Worm (Caenorhabditis elegans): ENCODE measurements around the gene sre-48.
A peak's percentile ranks its signal among the peaks of the same experiment; 100 is the strongest.
"Not testable (repeated sequence)": the region's sequence is repeated elsewhere in the genome, so short reads cannot be mapped to it uniquely, and the experiment has no call there.

The sre-48 gene

DNA sequence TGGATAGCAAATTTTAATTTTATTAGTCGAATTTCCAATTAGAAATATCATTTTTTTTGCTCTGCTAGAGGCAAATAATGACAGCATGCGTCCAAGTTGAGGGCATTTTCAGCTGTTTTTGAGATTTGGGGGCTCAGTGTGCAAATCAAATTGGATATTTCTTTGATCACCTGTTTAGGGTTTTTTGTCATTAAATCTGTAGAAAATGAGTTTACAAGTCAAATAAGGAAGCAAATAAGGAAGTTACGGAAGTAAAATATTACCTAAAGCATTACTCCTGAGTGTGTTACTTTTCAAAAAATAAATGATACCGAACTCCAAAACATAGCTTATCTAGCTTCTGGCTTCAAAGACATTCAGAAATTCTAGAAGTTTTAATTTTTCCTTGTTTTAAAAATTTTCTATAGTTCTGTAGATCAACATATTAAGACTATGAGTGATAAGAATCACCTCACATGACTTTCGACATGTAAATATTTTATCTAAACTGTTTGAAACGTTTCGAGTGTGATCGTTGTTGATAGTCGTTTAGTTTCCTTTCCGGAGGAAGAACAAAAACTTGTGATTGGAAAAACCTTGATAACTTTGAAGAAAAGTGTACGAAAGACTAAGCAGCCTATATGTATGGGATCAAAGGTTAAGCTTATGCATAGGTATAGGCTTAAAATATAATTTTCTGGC lies at the start of gene sre-48:
Gene sre-48, minus strand, starts transcription at position 51 of the 681 bp plus-strand sequence.
- no peak for TF ChIP-seq ces-1 (GFP tag; optimal IDR thresholded peaks at IDR 0.05)
- no peak for TF ChIP-seq ham-2 (GFP tag; optimal IDR thresholded peaks at IDR 0.05)
- TF ChIP-seq elt-1 (tag; optimal IDR thresholded peaks at IDR 0.05; ENCODE audit: borderline replicate concordance, insufficient read depth), result no peak
- TF ChIP-seq cnd-1 (tag; optimal IDR thresholded peaks at IDR 0.05), result no peak
- TF ChIP-seq ceh-43 (GFP tag; optimal IDR thresholded peaks at IDR 0.05), result no peak
- no peak for TF ChIP-seq ceh-83 (GFP tag; optimal IDR thresholded peaks at IDR 0.05)
- TF ChIP-seq flh-1 (GFP tag; optimal IDR thresholded peaks at IDR 0.05), result no peak
- no peak for TF ChIP-seq ztf-11 (tag; optimal IDR thresholded peaks at IDR 0.05)
- no peak for TF ChIP-seq lin-13 (tag; optimal IDR thresholded peaks at IDR 0.05)
- no peak for TF ChIP-seq lin-32 (GFP tag; optimal IDR thresholded peaks at IDR 0.05)
- no peak for TF ChIP-seq nhr-237 (tag; optimal IDR thresholded peaks at IDR 0.05)
- no peak for TF ChIP-seq mls-2 (tag; optimal IDR thresholded peaks at IDR 0.05)

DNA sequence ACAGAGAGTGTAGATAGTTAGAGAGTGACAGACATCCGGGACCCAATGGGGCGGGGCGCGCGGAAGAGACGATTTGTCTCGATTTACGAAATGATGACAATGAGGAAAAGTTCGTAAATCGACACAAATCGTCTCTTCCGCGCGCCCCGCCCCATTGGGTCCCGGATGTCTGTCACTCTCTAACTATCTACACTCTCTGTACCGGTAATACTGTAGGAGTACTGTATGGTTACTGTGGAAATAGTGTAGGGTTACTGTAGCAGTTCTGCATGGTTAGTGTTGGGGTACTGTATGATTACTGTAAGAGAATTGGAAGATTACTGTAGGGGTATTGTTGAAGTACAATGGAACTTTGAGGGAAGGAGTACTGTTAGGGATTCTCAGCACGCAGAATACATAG lies 41.5 kb upstream of the sre-48 start, which contains the start of gene F01D5.10:
Gene F01D5.10, minus strand, starts transcription at position 101 of the 400 bp plus-strand sequence.
- not testable (repeated sequence) for TF ChIP-seq ceh-39 (tag; optimal IDR thresholded peaks at IDR 0.05); lin-32 (GFP tag; optimal IDR thresholded peaks at IDR 0.05); hlh-1 (tag; optimal IDR thresholded peaks at IDR 0.05)

DNA sequence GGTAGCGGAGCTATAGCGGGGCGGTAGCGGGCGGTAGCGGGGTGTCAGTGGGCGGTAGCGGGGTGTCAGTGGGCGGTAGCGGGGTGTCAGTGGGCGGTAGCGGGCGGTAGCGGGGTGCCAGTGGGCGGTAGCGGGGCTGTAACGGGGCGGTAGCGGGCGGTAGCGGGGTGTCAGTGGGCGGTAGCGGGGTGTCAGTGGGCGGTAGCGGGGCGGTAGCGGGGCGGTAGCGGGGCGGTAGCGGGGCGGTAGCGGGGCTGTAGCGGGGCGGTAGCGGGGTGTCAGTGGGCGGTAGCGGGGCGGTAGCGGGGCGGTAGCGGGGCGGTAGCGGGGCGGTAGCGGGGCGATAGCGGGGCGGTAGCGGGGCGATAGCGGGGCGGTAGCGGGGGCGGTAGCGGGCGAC lies 39.9 kb upstream of the sre-48 start:
- TF ChIP-seq sptf-1 (tag; optimal IDR thresholded peaks at IDR 0.05), result peak; percentile 60
- peak; percentile 42 for TF ChIP-seq mls-2 (tag; optimal IDR thresholded peaks at IDR 0.05)
- TF ChIP-seq M03D4.4 (tag; optimal IDR thresholded peaks at IDR 0.05), result peak; percentile 16
- peak; percentile 10 for TF ChIP-seq drap-1 (GFP tag; optimal IDR thresholded peaks at IDR 0.05)

DNA sequence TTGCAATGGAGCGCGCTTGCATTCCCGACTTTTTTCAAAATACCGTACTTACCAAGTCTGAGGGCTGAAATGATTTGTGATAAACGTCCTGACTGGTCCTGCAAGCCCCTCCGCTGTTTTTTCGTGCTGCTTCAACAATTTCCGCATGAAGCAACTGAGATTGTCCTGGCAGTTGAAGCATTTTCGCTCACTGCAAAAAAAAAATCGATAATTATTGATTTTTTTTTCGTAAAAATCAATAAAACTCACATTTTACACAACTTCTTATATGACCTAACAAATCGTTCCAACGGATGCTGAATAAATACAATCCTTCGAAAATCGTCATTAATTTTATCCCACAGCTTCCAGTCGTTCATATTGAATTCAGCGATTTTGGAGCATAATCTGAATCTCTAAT lies 39.2 kb upstream of the sre-48 start:
- TF ChIP-seq mab-5 (tag; optimal IDR thresholded peaks at IDR 0.05) (no peak), tbx-8 (GFP tag; optimal IDR thresholded peaks at IDR 0.05) (no peak), snpc-4 (tag; optimal IDR thresholded peaks at IDR 0.05) (no peak), M03D4.4 (tag; optimal IDR thresholded peaks at IDR 0.05) (no peak), ces-1 (GFP tag; optimal IDR thresholded peaks at IDR 0.05) (no peak), lsy-2 (tag; optimal IDR thresholded peaks at IDR 0.05) (no peak), nhr-28 (tag; optimal IDR thresholded peaks at IDR 0.05) (no peak), elt-1 (tag; optimal IDR thresholded peaks at IDR 0.05; ENCODE audit: borderline replicate concordance, insufficient read depth) (no peak), elt-3 (tag; optimal IDR thresholded peaks at IDR 0.05) (no peak), drap-1 (GFP tag; optimal IDR thresholded peaks at IDR 0.05) (no peak), blmp-1 (tag; optimal IDR thresholded peaks at IDR 0.05) (no peak), ham-2 (GFP tag; optimal IDR thresholded peaks at IDR 0.05) (no peak), lin-13 (tag; optimal IDR thresholded peaks at IDR 0.05) (no peak), nhr-76 (tag; optimal IDR thresholded peaks at IDR 0.05) (no peak), unc-39 (tag; optimal IDR thresholded peaks at IDR 0.05) (no peak), sptf-1 (tag; optimal IDR thresholded peaks at IDR 0.05) (no peak), ceh-43 (GFP tag; optimal IDR thresholded peaks at IDR 0.05) (no peak), ztf-11 (tag; optimal IDR thresholded peaks at IDR 0.05) (no peak), bed-3 (GFP tag; optimal IDR thresholded peaks at IDR 0.05) (no peak), cnd-1 (tag; optimal IDR thresholded peaks at IDR 0.05) (no peak)

DNA sequence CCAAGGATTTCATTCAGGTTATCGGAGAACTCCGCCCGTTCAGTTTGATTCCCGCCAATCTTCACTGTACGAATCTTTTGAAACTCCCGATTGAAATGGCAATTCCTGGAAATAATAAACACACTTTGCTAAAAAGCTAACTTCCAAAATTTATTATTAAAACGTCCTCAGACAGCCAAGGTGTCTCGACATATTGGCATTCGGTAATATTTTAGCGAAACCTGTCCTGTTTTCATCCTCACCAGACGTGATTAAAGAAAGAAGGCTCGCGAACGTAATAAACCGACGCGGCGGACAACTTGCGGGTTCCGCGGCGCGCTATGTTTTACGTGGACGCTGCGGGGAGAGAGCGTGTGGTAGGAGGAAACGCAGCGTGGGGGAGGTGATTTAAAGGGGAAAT lies 38.5 kb upstream of the sre-48 start:
- TF ChIP-seq ceh-83 (GFP tag; optimal IDR thresholded peaks at IDR 0.05) (peak; percentile 63), mls-2 (tag; optimal IDR thresholded peaks at IDR 0.05) (no peak), blmp-1 (tag; optimal IDR thresholded peaks at IDR 0.05) (no peak), nhr-28 (tag; optimal IDR thresholded peaks at IDR 0.05) (no peak), unc-120 (tag; optimal IDR thresholded peaks at IDR 0.05; ENCODE audit: poor library complexity, severe bottlenecking) (no peak), nhr-76 (tag; optimal IDR thresholded peaks at IDR 0.05) (no peak), mab-5 (tag; optimal IDR thresholded peaks at IDR 0.05) (no peak), ham-2 (GFP tag; optimal IDR thresholded peaks at IDR 0.05) (no peak), sptf-1 (tag; optimal IDR thresholded peaks at IDR 0.05) (peak; percentile 59), elt-3 (tag; optimal IDR thresholded peaks at IDR 0.05) (no peak), cnd-1 (tag; optimal IDR thresholded peaks at IDR 0.05) (peak; percentile 34), nhr-2 (tag; optimal IDR thresholded peaks at IDR 0.05) (no peak), bed-3 (GFP tag; optimal IDR thresholded peaks at IDR 0.05) (no peak), lsy-2 (tag; optimal IDR thresholded peaks at IDR 0.05) (no peak), lin-13 (tag; optimal IDR thresholded peaks at IDR 0.05) (peak; percentile 39), elt-1 (tag; optimal IDR thresholded peaks at IDR 0.05; ENCODE audit: borderline replicate concordance, insufficient read depth) (no peak), nhr-237 (tag; optimal IDR thresholded peaks at IDR 0.05) (no peak), unc-62 (GFP tag; optimal IDR thresholded peaks at IDR 0.05) (no peak), pha-4 (tag; optimal IDR thresholded peaks at IDR 0.05) (no peak), ceh-43 (GFP tag; optimal IDR thresholded peaks at IDR 0.05) (no peak), mep-1 (tag; optimal IDR thresholded peaks at IDR 0.05) (peak; percentile 58), nhr-12 (tag; optimal IDR thresholded peaks at IDR 0.05) (no peak), zip-8 (tag; optimal IDR thresholded peaks at IDR 0.05) (no peak), drap-1 (GFP tag; optimal IDR thresholded peaks at IDR 0.05) (peak; percentile 26)

All from whole organism, mixed stage, embryonic.